Fruit fly (Drosophila melanogaster): ENCODE data around the gene Chchd3.

DNA sequence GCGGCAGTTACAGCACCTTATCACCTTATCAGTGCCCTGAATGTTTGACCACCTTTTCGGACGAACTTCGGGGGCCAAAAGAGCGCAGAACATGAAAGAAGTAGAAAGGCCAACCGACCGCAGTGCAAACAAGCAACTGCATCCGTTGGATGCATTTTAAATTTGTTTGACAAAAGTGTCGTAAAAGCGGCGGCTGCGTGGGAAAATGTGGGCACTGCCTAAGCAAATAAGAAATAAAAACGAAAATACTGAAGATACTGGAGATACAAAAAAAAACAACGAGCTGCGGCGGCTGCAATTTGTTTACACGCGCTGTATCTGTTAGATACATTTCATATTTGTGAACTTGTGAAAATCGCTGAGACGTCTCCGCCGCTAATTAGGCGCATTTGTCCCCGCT is 17.0 kb upstream of the Chchd3 start:
- no peak for TF ChIP-seq psq (optimal IDR thresholded peaks at IDR 0.05)
- no peak for TF ChIP-seq pan (optimal IDR thresholded peaks at IDR 0.05)
- no peak for TF ChIP-seq usp (GFP tag; optimal IDR thresholded peaks at IDR 0.05)

All from whole organism.